Worm (Caenorhabditis elegans) whole organism, young adult: Measurements from ENCODE around the gene F26G1.2.

Experiments
- K11D2.4 ChIP-seq: fragments of 200-800 bp; sonication (Bioruptor generic); IDR thresholded peaks from 2 replicates; pipeline ENCODE4 v1.3.6; 2022; ENCODE audit warnings: missing genetic modification reagents, missing genetic modification characterization, missing compliant biosample characterization
- Y67H2A.10 ChIP-seq: fragments of 200-800 bp; sonication (Bioruptor generic); conservative IDR thresholded peaks from 2 replicates; pipeline ENCODE4 v1.3.6; 2022; ENCODE audit warnings: missing genetic modification reagents, missing genetic modification characterization, missing compliant biosample characterization
- ZK185.1 ChIP-seq: sonication (generic microtip); optimal IDR thresholded peaks from 2 replicates; lab custom pipeline; 2016; ENCODE audit warnings: mild to moderate bottlenecking, missing genetic modification characterization, missing compliant biosample characterization; ENCODE audit not compliant: poor library complexity, severe bottlenecking
- ceh-27 ChIP-seq: fragments of 200-800 bp; sonication (Bioruptor generic); optimal IDR thresholded peaks from 2 replicates; lab custom pipeline; 2018; ENCODE audit warnings: mild to moderate bottlenecking, missing genetic modification characterization, moderate library complexity, missing compliant biosample characterization
- hlh-12 ChIP-seq: sonication (generic microtip); optimal IDR thresholded peaks from 2 replicates; lab custom pipeline; 2016; ENCODE audit warnings: missing genetic modification characterization, missing compliant biosample characterization
- pha-4 ChIP-seq: fragments of 150-350 bp; sonication (generic microtip); optimal IDR thresholded peaks from 2 replicates; lab custom pipeline; 2014; ENCODE audit warnings: missing biosample characterization, missing genetic modification reagents, missing genetic modification characterization
- unc-130 ChIP-seq: sonication (generic microtip); optimal IDR thresholded peaks from 2 replicates; lab custom pipeline; 2016; ENCODE audit warnings: missing genetic modification reagents, missing genetic modification characterization, missing compliant biosample characterization

- no peak for TF ChIP-seq hlh-12
- TF ChIP-seq K11D2.4 (GFP tag; lab: Robert Waterston, UW): no peak
- no peak for TF ChIP-seq Y67H2A.10 (GFP tag; lab: Robert Waterston, UW)
- TF ChIP-seq unc-130 (GFP tag; lab: Kevin White, UChicago): no peak
- no peak for TF ChIP-seq ZK185.1
- TF ChIP-seq pha-4: no peak
- TF ChIP-seq ceh-27 (GFP tag; lab: Kevin White, UChicago): no peak
Observed at ce11 chrII:4726120-4726519, 36.8 kb upstream of the F26G1.2 start, which contains the start of gene F10G7.10.
